Worm (Caenorhabditis elegans): ENCODE data around the gene lact-8.

lact-8 gene

ce11 chrV:11124922-11125321, 31.5 kb upstream of the lact-8 start, which contains the start of gene C06H2.2:
Gene C06H2.2, plus strand, starts transcription at chrV:11125222.
- TF ChIP-seq ham-2 (GFP tag; optimal IDR thresholded peaks at IDR 0.05) (no peak), flh-1 (GFP tag; optimal IDR thresholded peaks at IDR 0.05) (no peak), drap-1 (GFP tag; optimal IDR thresholded peaks at IDR 0.05) (no peak), blmp-1 (tag; optimal IDR thresholded peaks at IDR 0.05) (no peak), unc-120 (tag; optimal IDR thresholded peaks at IDR 0.05; ENCODE audit: poor library complexity, severe bottlenecking) (no peak), pha-4 (tag; optimal IDR thresholded peaks at IDR 0.05) (no peak), nhr-12 (tag; optimal IDR thresholded peaks at IDR 0.05) (no peak), sem-2 (GFP tag; optimal IDR thresholded peaks at IDR 0.05) (no peak), bed-3 (GFP tag; optimal IDR thresholded peaks at IDR 0.05) (no peak), ztf-11 (tag; optimal IDR thresholded peaks at IDR 0.05) (no peak), mls-2 (tag; optimal IDR thresholded peaks at IDR 0.05) (no peak)

- TF ChIP-seq ceh-39 (tag; optimal IDR thresholded peaks at IDR 0.05) (peak; percentile 15), mep-1 (tag; optimal IDR thresholded peaks at IDR 0.05) (peak; percentile 48), lsy-2 (tag; optimal IDR thresholded peaks at IDR 0.05) (peak; percentile 33), ces-1 (GFP tag; optimal IDR thresholded peaks at IDR 0.05) (no peak), nhr-2 (tag; optimal IDR thresholded peaks at IDR 0.05) (no peak), bed-3 (GFP tag; optimal IDR thresholded peaks at IDR 0.05) (no peak), hlh-1 (tag; optimal IDR thresholded peaks at IDR 0.05) (peak; percentile 8), sptf-1 (tag; optimal IDR thresholded peaks at IDR 0.05) (peak; percentile 12)
Observed at ce11 chrV:11123817-11124337, 30.5 kb upstream of the lact-8 start, which contains the start of the genes atp-5 and lmtr-3. Gene atp-5, minus strand, starts transcription at chrV:11123867. Gene lmtr-3, plus strand, starts transcription at chrV:11124186.

- TF ChIP-seq ham-2 (GFP tag; optimal IDR thresholded peaks at IDR 0.05): no peak
- no peak for TF ChIP-seq unc-62 (GFP tag; optimal IDR thresholded peaks at IDR 0.05)
- no peak for TF ChIP-seq snpc-4 (tag; optimal IDR thresholded peaks at IDR 0.05)
- no peak for TF ChIP-seq tbx-8 (GFP tag; optimal IDR thresholded peaks at IDR 0.05)
- no peak for TF ChIP-seq lsy-2 (tag; optimal IDR thresholded peaks at IDR 0.05)
- TF ChIP-seq ces-1 (GFP tag; optimal IDR thresholded peaks at IDR 0.05): no peak
- TF ChIP-seq nhr-76 (tag; optimal IDR thresholded peaks at IDR 0.05): no peak
- TF ChIP-seq ceh-43 (GFP tag; optimal IDR thresholded peaks at IDR 0.05): no peak
- TF ChIP-seq pha-4 (tag; optimal IDR thresholded peaks at IDR 0.05): no peak
- no peak for TF ChIP-seq mab-5 (tag; optimal IDR thresholded peaks at IDR 0.05)
- no peak for TF ChIP-seq cnd-1 (tag; optimal IDR thresholded peaks at IDR 0.05)
- TF ChIP-seq lin-32 (GFP tag; optimal IDR thresholded peaks at IDR 0.05): no peak
- TF ChIP-seq unc-120 (tag; optimal IDR thresholded peaks at IDR 0.05; ENCODE audit: poor library complexity, severe bottlenecking): no peak
- no peak for TF ChIP-seq sptf-1 (tag; optimal IDR thresholded peaks at IDR 0.05)
- TF ChIP-seq nhr-237 (tag; optimal IDR thresholded peaks at IDR 0.05): no peak
- no peak for TF ChIP-seq ceh-83 (GFP tag; optimal IDR thresholded peaks at IDR 0.05)
- TF ChIP-seq unc-39 (tag; optimal IDR thresholded peaks at IDR 0.05): no peak
- TF ChIP-seq lin-13 (tag; optimal IDR thresholded peaks at IDR 0.05): no peak
- no peak for TF ChIP-seq bed-3 (GFP tag; optimal IDR thresholded peaks at IDR 0.05)
- TF ChIP-seq mep-1 (tag; optimal IDR thresholded peaks at IDR 0.05): no peak
Observed at ce11 chrV:11122466-11122865, 29.1 kb upstream of the lact-8 start, which contains the start of gene mboa-2. Gene mboa-2, minus strand, starts transcription at chrV:11122493.

DNA sequence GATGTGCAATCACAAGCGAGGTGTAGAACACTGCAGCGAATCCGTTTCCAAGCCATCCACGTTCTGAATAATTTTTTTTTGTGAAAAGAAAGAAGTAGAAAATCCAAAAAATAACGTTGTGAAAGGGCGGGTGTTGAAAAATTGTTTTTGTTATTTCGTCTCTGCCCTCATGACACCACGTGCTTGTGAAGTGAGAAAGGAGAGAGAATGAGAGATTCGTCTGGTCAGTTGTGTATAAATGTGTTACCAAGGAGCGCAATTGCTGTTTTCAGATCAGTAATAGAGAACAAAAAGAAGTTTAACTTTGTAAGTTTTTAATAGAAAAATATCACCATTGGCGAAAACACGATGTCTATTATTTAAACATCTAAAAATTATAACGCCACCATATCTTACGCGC, 27.8 kb upstream of the lact-8 start:
- no peak for TF ChIP-seq lin-32 (GFP tag; optimal IDR thresholded peaks at IDR 0.05)
- no peak for TF ChIP-seq nhr-76 (tag; optimal IDR thresholded peaks at IDR 0.05)
- no peak for TF ChIP-seq pha-4 (tag; optimal IDR thresholded peaks at IDR 0.05)
- peak; percentile 84 for TF ChIP-seq ces-1 (GFP tag; optimal IDR thresholded peaks at IDR 0.05)
- TF ChIP-seq nhr-28 (tag; optimal IDR thresholded peaks at IDR 0.05): no peak
- TF ChIP-seq mep-1 (tag; optimal IDR thresholded peaks at IDR 0.05): peak; percentile 33
- TF ChIP-seq M03D4.4 (tag; optimal IDR thresholded peaks at IDR 0.05): no peak
- peak; percentile 56 for TF ChIP-seq hlh-1 (tag; optimal IDR thresholded peaks at IDR 0.05)

DNA sequence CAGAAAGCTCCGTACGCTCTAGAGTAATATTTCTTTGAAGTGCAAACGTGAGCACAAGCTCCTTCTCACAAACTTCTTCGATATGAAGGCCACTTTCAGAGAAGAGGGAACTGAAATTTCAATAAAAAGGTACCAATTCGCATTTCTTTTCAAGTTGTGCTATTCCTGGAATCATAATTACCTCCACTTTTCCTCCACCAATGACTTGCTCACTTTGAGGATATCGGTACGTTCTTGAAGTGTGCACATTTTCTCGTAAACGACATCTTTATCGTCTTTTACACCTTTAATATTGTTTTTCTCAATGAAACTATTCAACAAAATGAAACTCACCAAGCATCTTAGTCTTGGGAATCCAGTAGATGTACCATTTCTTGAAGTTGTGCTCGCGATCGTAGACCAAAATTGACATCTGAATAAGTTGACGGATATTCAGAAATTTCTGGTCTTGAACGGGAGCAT, 25.9 kb upstream of the lact-8 start, which contains the start of gene scb-1:
Gene scb-1 (minus strand): TSS at position 412 of the 462 bp plus-strand sequence.
- TF ChIP-seq mep-1 (tag; optimal IDR thresholded peaks at IDR 0.05) (no peak), ceh-43 (GFP tag; optimal IDR thresholded peaks at IDR 0.05) (no peak), nhr-28 (tag; optimal IDR thresholded peaks at IDR 0.05) (no peak), unc-120 (tag; optimal IDR thresholded peaks at IDR 0.05; ENCODE audit: poor library complexity, severe bottlenecking) (no peak), drap-1 (GFP tag; optimal IDR thresholded peaks at IDR 0.05) (no peak), zip-8 (tag; optimal IDR thresholded peaks at IDR 0.05) (no peak), ces-1 (GFP tag; optimal IDR thresholded peaks at IDR 0.05) (no peak), sptf-1 (tag; optimal IDR thresholded peaks at IDR 0.05) (no peak), blmp-1 (tag; optimal IDR thresholded peaks at IDR 0.05) (no peak)
